Worm (Caenorhabditis elegans): ENCODE data around the gene dld-1.

DNA sequence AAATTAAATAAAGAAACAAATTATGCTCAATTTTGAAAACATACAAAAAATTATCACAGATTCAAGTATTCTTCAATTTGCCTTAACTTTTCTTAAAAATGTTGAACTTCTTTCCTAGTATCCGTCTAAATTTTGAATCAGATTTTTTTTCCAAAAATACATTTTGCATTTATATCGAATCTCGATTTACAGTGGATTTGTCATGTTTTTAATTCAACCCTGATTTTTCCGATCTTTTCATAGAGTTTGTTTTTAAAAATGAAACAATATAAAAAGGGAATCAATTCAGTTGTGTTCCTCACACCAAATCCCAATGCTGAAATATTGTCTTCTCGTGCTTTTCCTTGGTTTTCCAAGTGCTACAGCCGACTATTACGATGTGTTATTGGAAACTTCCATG is 39.9 kb upstream of the dld-1 start, which contains the start of gene F55B11.3:
- no peak for TF ChIP-seq him-1 (tag; optimal IDR thresholded peaks at IDR 0.05)
- TF ChIP-seq W03F9.2 (tag; optimal IDR thresholded peaks at IDR 0.05) = no peak
